Fruit fly (Drosophila melanogaster) whole organism, embryonic: ENCODE results near the gene CG31139.

Experiments
- Atf6 ChIP-seq: fragments of 200-800 bp; sonication (Bioruptor generic); IDR thresholded peaks from 2 replicates; pipeline ENCODE4 v1.3.6; 2022; ENCODE audit warnings: missing biosample characterization, missing genetic modification characterization
- Bdp1 ChIP-seq: fragments of 200-800 bp; sonication (Bioruptor generic); optimal IDR thresholded peaks from 3 replicates; lab custom pipeline; 2016; ENCODE audit warnings: missing biosample characterization, missing genetic modification characterization
- C15 ChIP-seq: fragments of 200-800 bp; sonication (Bioruptor generic); IDR thresholded peaks from 3 replicates; pipeline ENCODE4 v1.3.6; 2022; ENCODE audit warnings: missing biosample characterization, missing genetic modification characterization
- CG10565 ChIP-seq: fragments of 200-800 bp; sonication (Bioruptor generic); optimal IDR thresholded peaks from 3 replicates; lab custom pipeline; 2016; ENCODE audit warnings: missing biosample characterization, mild to moderate bottlenecking, missing genetic modification characterization
- CG11093 ChIP-seq: fragments of 200-800 bp; sonication (Bioruptor generic); IDR thresholded peaks from 3 replicates; pipeline ENCODE4 v1.3.6; 2022; ENCODE audit warnings: missing biosample characterization, missing genetic modification characterization
- CG11247 ChIP-seq: fragments of 200-800 bp; sonication (Bioruptor generic); IDR thresholded peaks from 2 replicates; pipeline ENCODE4 v1.3.6; 2022; ENCODE audit warnings: missing biosample characterization, missing genetic modification characterization
- CG11504 ChIP-seq: fragments of 200-800 bp; sonication (Bioruptor generic); optimal IDR thresholded peaks from 3 replicates; lab custom pipeline; 2019; ENCODE audit warnings: missing biosample characterization, mild to moderate bottlenecking, missing genetic modification characterization, moderate library complexity
- CG12104 ChIP-seq: fragments of 200-800 bp; sonication (Bioruptor generic); optimal IDR thresholded peaks from 3 replicates; lab custom pipeline; 2016; ENCODE audit warnings: missing biosample characterization, missing genetic modification characterization
- CG14014 ChIP-seq: fragments of 200-800 bp; sonication (Bioruptor generic); IDR thresholded peaks from 2 replicates; pipeline ENCODE4 v1.3.6; 2022; ENCODE audit warnings: missing biosample characterization, missing genetic modification characterization
- CG14441 ChIP-seq: fragments of 200-800 bp; sonication (Bioruptor generic); IDR thresholded peaks from 2 replicates; pipeline ENCODE4 v1.3.6; 2022; ENCODE audit warnings: missing biosample characterization, missing genetic modification characterization
- CG15514 ChIP-seq: fragments of 200-800 bp; sonication (Bioruptor generic); optimal IDR thresholded peaks from 3 replicates; lab custom pipeline; 2017; ENCODE audit warnings: missing biosample characterization, missing genetic modification characterization, mild to moderate bottlenecking, moderate library complexity, missing genetic modification reagents
- CG17186 ChIP-seq: fragments of 200-800 bp; sonication (Bioruptor generic); optimal IDR thresholded peaks from 3 replicates; lab custom pipeline; 2017; ENCODE audit warnings: missing biosample characterization, missing genetic modification reagents, missing genetic modification characterization
- CG17328 ChIP-seq: fragments of 200-800 bp; sonication (Bioruptor generic); IDR thresholded peaks from 2 replicates; pipeline ENCODE4 v1.3.6; 2022; ENCODE audit warnings: missing biosample characterization, missing genetic modification characterization
- CG17568 ChIP-seq: fragments of 200-800 bp; sonication (Bioruptor generic); optimal IDR thresholded peaks from 2 replicates; lab custom pipeline; 2018; ENCODE audit warnings: missing biosample characterization, mild to moderate bottlenecking, missing genetic modification characterization, moderate library complexity
- CG18011 ChIP-seq: fragments of 200-800 bp; sonication (Bioruptor generic); optimal IDR thresholded peaks from 2 replicates; lab custom pipeline; 2017; ENCODE audit warnings: missing biosample characterization, missing genetic modification characterization, mild to moderate bottlenecking, moderate library complexity, missing genotype
- CG18619 ChIP-seq: fragments of 200-800 bp; sonication (Bioruptor generic); optimal IDR thresholded peaks from 3 replicates; lab custom pipeline; 2017; ENCODE audit warnings: missing biosample characterization, mild to moderate bottlenecking, missing genetic modification characterization
- CG34422 ChIP-seq: fragments of 200-800 bp; sonication (Bioruptor generic); IDR thresholded peaks from 3 replicates; pipeline ENCODE4 v1.3.6; 2022; ENCODE audit warnings: missing biosample characterization, missing genetic modification characterization
- CG42726 ChIP-seq: fragments of 200-800 bp; sonication (Bioruptor generic); IDR thresholded peaks from 2 replicates; pipeline ENCODE4 v1.3.6; 2022; ENCODE audit warnings: missing biosample characterization, missing genetic modification characterization; ENCODE audit not compliant: partially characterized antibody
- CG7839 ChIP-seq: fragments of 200-800 bp; sonication (Bioruptor generic); optimal IDR thresholded peaks from 3 replicates; lab custom pipeline; 2018; ENCODE audit warnings: missing biosample characterization, mild to moderate bottlenecking, missing genetic modification characterization, moderate library complexity
- CG9932 ChIP-seq: fragments of 200-800 bp; sonication (Bioruptor generic); IDR thresholded peaks from 2 replicates; pipeline ENCODE4 v1.3.6; 2022; ENCODE audit warnings: missing biosample characterization, missing genetic modification characterization
- Chrac-16 ChIP-seq: fragments of 200-800 bp; sonication (Bioruptor generic); optimal IDR thresholded peaks from 3 replicates; lab custom pipeline; 2016; ENCODE audit warnings: missing biosample characterization, missing genetic modification characterization
- CrebB ChIP-seq: fragments of 200-800 bp; sonication (Bioruptor generic); optimal IDR thresholded peaks from 3 replicates; lab custom pipeline; 2018; ENCODE audit warnings: missing biosample characterization, mild to moderate bottlenecking, missing genetic modification characterization
- D19B ChIP-seq: fragments of 200-800 bp; sonication (Bioruptor generic); optimal IDR thresholded peaks from 2 replicates; lab custom pipeline; 2017; ENCODE audit warnings: missing biosample characterization, mild to moderate bottlenecking, missing genetic modification characterization
- Deaf1 ChIP-seq: fragments of 200-800 bp; optimal IDR thresholded peaks from 3 replicates; lab custom pipeline; 2019; ENCODE audit warnings: missing biosample characterization, mild to moderate bottlenecking, missing genetic modification characterization, moderate library complexity
- Doc2 ChIP-seq: fragments of 200-800 bp; sonication (Bioruptor generic); IDR thresholded peaks from 2 replicates; pipeline ENCODE4 v1.3.6; 2022; ENCODE audit warnings: missing biosample characterization, missing genetic modification characterization
- Doc3 ChIP-seq: fragments of 200-800 bp; sonication (Bioruptor generic); IDR thresholded peaks from 3 replicates; pipeline ENCODE4 v1.3.6; 2022; ENCODE audit warnings: missing biosample characterization, missing genetic modification characterization; ENCODE audit not compliant: partially characterized antibody
- Hey ChIP-seq: fragments of 200-800 bp; sonication (Bioruptor generic); optimal IDR thresholded peaks from 3 replicates; lab custom pipeline; 2018; ENCODE audit warnings: missing biosample characterization, mild to moderate bottlenecking, missing genetic modification characterization
- Hr51 ChIP-seq, 2 experiments: fragments of 200-800 bp; sonication (Bioruptor generic); optimal IDR thresholded peaks; 2 replicates in 1 of 2; 3 replicates in 1 of 2; lab custom pipeline; 2016 to 2018; ENCODE audit warnings: missing biosample characterization in 2 of 2, missing genetic modification characterization in 2 of 2, mild to moderate bottlenecking in 1 of 2, moderate library complexity in 1 of 2
- Hsf ChIP-seq: fragments of 200-800 bp; sonication (Bioruptor generic); optimal IDR thresholded peaks from 3 replicates; lab custom pipeline; 2016; ENCODE audit warnings: missing biosample characterization, missing genetic modification characterization
- Jarid2 ChIP-seq: fragments of 200-800 bp; sonication (Bioruptor generic); optimal IDR thresholded peaks from 3 replicates; lab custom pipeline; 2017; ENCODE audit warnings: mild to moderate bottlenecking, missing biosample characterization, missing genetic modification reagents, missing genetic modification characterization
- MESR4 ChIP-seq: fragments of 200-800 bp; sonication (Bioruptor generic); optimal IDR thresholded peaks from 2 replicates; lab custom pipeline; 2018; ENCODE audit warnings: missing biosample characterization, mild to moderate bottlenecking, missing genetic modification characterization, moderate library complexity
- Mad ChIP-seq: fragments of 200-800 bp; sonication (Bioruptor generic); optimal IDR thresholded peaks from 2 replicates; lab custom pipeline; 2016; ENCODE audit warnings: missing biosample characterization, missing genetic modification characterization
- NC2β ChIP-seq: fragments of 200-800 bp; sonication (Bioruptor generic); optimal IDR thresholded peaks from 2 replicates; lab custom pipeline; 2016; ENCODE audit warnings: missing biosample characterization, missing genetic modification characterization
- Nf-YC ChIP-seq: fragments of 200-800 bp; optimal IDR thresholded peaks from 3 replicates; lab custom pipeline; 2019; ENCODE audit warnings: missing biosample characterization, mild to moderate bottlenecking, missing genetic modification characterization, moderate library complexity
- Rfx ChIP-seq: fragments of 200-800 bp; sonication (Bioruptor generic); IDR thresholded peaks from 2 replicates; pipeline ENCODE4 v1.3.6; 2022; ENCODE audit warnings: missing biosample characterization, missing genetic modification characterization
- chm ChIP-seq: fragments of 200-800 bp; sonication (Bioruptor generic); IDR thresholded peaks from 2 replicates; pipeline ENCODE4 v1.3.6; 2022; ENCODE audit warnings: missing biosample characterization, missing genetic modification characterization
- ci ChIP-seq: fragments of 200-800 bp; sonication (Bioruptor generic); IDR thresholded peaks from 3 replicates; pipeline ENCODE4 v1.3.6; 2022; ENCODE audit warnings: missing biosample characterization, missing genetic modification characterization
- crc ChIP-seq: fragments of 200-800 bp; sonication (Bioruptor generic); optimal IDR thresholded peaks from 2 replicates; lab custom pipeline; 2016; ENCODE audit warnings: missing biosample characterization, missing genetic modification characterization
- dm ChIP-seq: fragments of 200-800 bp; sonication (Bioruptor generic); optimal IDR thresholded peaks from 3 replicates; lab custom pipeline; 2016; ENCODE audit warnings: missing biosample characterization, missing genetic modification characterization
- ewg ChIP-seq: fragments of 200-800 bp; sonication (Bioruptor generic); optimal IDR thresholded peaks from 3 replicates; lab custom pipeline; 2017; ENCODE audit warnings: mild to moderate bottlenecking, missing biosample characterization, missing genetic modification reagents, missing genetic modification characterization
- ftz-f1 ChIP-seq: fragments of 200-800 bp; sonication (Bioruptor generic); optimal IDR thresholded peaks from 2 replicates; lab custom pipeline; 2016; ENCODE audit warnings: missing biosample characterization, missing genetic modification characterization
- grau ChIP-seq: fragments of 200-800 bp; optimal IDR thresholded peaks from 3 replicates; lab custom pipeline; 2019; ENCODE audit warnings: missing biosample characterization, mild to moderate bottlenecking, missing genetic modification characterization, moderate library complexity
- gt ChIP-seq: fragments of 200-800 bp; sonication (Bioruptor generic); IDR thresholded peaks from 2 replicates; pipeline ENCODE4 v1.3.6; 2022; ENCODE audit warnings: missing biosample characterization, missing genetic modification characterization
- h ChIP-seq: fragments of >200 bp; optimal IDR thresholded peaks from 2 replicates; lab custom pipeline; 2017
- luna ChIP-seq: fragments of 200-800 bp; sonication (Bioruptor generic); optimal IDR thresholded peaks from 2 replicates; lab custom pipeline; 2016; ENCODE audit warnings: missing biosample characterization, missing genetic modification characterization
- maf-S ChIP-seq: fragments of 200-800 bp; sonication (Bioruptor generic); optimal IDR thresholded peaks from 2 replicates; lab custom pipeline; 2016; ENCODE audit warnings: missing biosample characterization, missing genetic modification characterization
- nerfin-2 ChIP-seq: fragments of 200-800 bp; sonication (Bioruptor generic); IDR thresholded peaks from 2 replicates; pipeline ENCODE4 v1.3.6; 2022; ENCODE audit warnings: missing biosample characterization, missing genetic modification characterization; ENCODE audit not compliant: partially characterized antibody
- sug ChIP-seq: fragments of 200-800 bp; optimal IDR thresholded peaks from 2 replicates; lab custom pipeline; 2019; ENCODE audit warnings: missing biosample characterization, mild to moderate bottlenecking, missing genetic modification characterization, moderate library complexity
- tll ChIP-seq, 2 experiments: fragments of 200-800 bp in 1 of 2; fragments of >200 bp in 1 of 2; sonication (Bioruptor generic) in 1 of 2; optimal IDR thresholded peaks; 2 replicates each; lab custom pipeline; 2017 to 2019; ENCODE audit warnings: missing biosample characterization in 2 of 2, missing genetic modification characterization in 2 of 2, mild to moderate bottlenecking in 1 of 2, moderate library complexity in 1 of 2
- zen2 ChIP-seq: fragments of 200-800 bp; sonication (Bioruptor generic); IDR thresholded peaks from 3 replicates; pipeline ENCODE4 v1.3.6; 2022; ENCODE audit warnings: missing biosample characterization, missing genetic modification characterization; ENCODE audit not compliant: partially characterized antibody

The CG31139 gene

dm6 chr3R:22750534-22750947, 1.7 kb upstream of the CG31139 start, which contains the start of the genes rumi, CG7029 and Usp12-46 (continued):
- TF ChIP-seq NC2β (GFP tag; lab: Kevin White, UChicago) (peak; percentile 91), CG15514 (GFP tag; lab: Kevin White, UChicago) (peak; percentile 73), CG11093 (GFP tag; lab: Robert Waterston, UW) (peak; percentile 28; the same call in 1 of the 3 replicates), Rfx (GFP tag; lab: Robert Waterston, UW) (peak; percentile 89), zen2 (GFP tag; lab: Robert Waterston, UW) (peak; percentile 49; the same call in 1 of the 3 replicates), CG11247 (GFP tag; lab: Robert Waterston, UW) (peak; percentile 69), CrebB (peak; percentile 74), luna (GFP tag; lab: Kevin White, UChicago) (peak; percentile 75), ewg (GFP tag; lab: Kevin White, UChicago) (peak; percentile 67), Deaf1 (tag; lab: Kevin White, UChicago) (no peak), CG18011 (GFP tag; lab: Kevin White, UChicago) (peak; percentile 67), tll (GFP tag; optimal IDR thresholded peaks at IDR 0.05; lab: Kevin White, UChicago) (peak in 1 of 2 experiments; percentile 35), CG42726 (GFP tag; lab: Robert Waterston, UW) (peak; percentile 44; the same call in 1 of the 2 replicates), CG18619 (GFP tag; lab: Kevin White, UChicago) (peak; percentile 83), Doc3 (peak; percentile 83), nerfin-2 (peak; percentile 53; the same call in 1 of the 2 replicates), Hsf (GFP tag; lab: Kevin White, UChicago) (peak; percentile 92), Hr51 (GFP tag; optimal IDR thresholded peaks at IDR 0.05; lab: Kevin White, UChicago) (peak; percentile 86 to 90), CG17186 (GFP tag; lab: Kevin White, UChicago) (peak; percentile 76), CG14441 (peak; percentile 84), chm (GFP tag; lab: Robert Waterston, UW) (peak; percentile 79; the same call in 1 of the 2 replicates), Bdp1 (GFP tag; lab: Kevin White, UChicago) (peak; percentile 82), MESR4 (GFP tag; lab: Kevin White, UChicago) (no peak), Jarid2 (GFP tag; lab: Kevin White, UChicago) (no peak), Hey (tag; lab: Kevin White, UChicago) (no peak), CG10565 (GFP tag; lab: Kevin White, UChicago) (peak; percentile 56), CG17568 (GFP tag; lab: Kevin White, UChicago) (no peak), CG17328 (GFP tag; lab: Robert Waterston, UW) (peak; percentile 90), dm (GFP tag; lab: Kevin White, UChicago) (peak; percentile 76), CG11504 (tag; lab: Kevin White, UChicago) (peak; percentile 87), CG14014 (GFP tag; lab: Robert Waterston, UW) (peak; percentile 90), Nf-YC (tag; lab: Kevin White, UChicago) (peak; percentile 74), gt (GFP tag; lab: Robert Waterston, UW) (peak; percentile 16; the same call in 1 of the 2 replicates), CG7839 (tag; lab: Kevin White, UChicago) (peak; percentile 85), ftz-f1 (peak; percentile 56), CG34422 (GFP tag; lab: Robert Waterston, UW) (peak; percentile 90), Chrac-16 (GFP tag; lab: Kevin White, UChicago) (peak; percentile 89), CG9932 (GFP tag; lab: Robert Waterston, UW) (peak; percentile 88), C15 (0 out of 3 replicates have a peak, but pooled peaks have one; percentile 53), Mad (GFP tag; lab: Kevin White, UChicago) (peak; percentile 89), crc (GFP tag; lab: Kevin White, UChicago) (peak; percentile 74), D19B (GFP tag; lab: Kevin White, UChicago) (peak; percentile 58), grau (tag; lab: Kevin White, UChicago) (peak; percentile 87), Atf6 (GFP tag; lab: Robert Waterston, UW) (peak; percentile 87), h (lab: Kevin White, UChicago) (no peak), maf-S (GFP tag; lab: Kevin White, UChicago) (peak; percentile 90), sug (tag; lab: Kevin White, UChicago) (peak; percentile 86), Doc2 (GFP tag; lab: Robert Waterston, UW) (no peak), CG12104 (GFP tag; lab: Kevin White, UChicago) (peak; percentile 20), ci (GFP tag; lab: Robert Waterston, UW) (peak; percentile 90)
